Worm (Caenorhabditis elegans): ENCODE results near the gene C15H11.1.

DNA sequence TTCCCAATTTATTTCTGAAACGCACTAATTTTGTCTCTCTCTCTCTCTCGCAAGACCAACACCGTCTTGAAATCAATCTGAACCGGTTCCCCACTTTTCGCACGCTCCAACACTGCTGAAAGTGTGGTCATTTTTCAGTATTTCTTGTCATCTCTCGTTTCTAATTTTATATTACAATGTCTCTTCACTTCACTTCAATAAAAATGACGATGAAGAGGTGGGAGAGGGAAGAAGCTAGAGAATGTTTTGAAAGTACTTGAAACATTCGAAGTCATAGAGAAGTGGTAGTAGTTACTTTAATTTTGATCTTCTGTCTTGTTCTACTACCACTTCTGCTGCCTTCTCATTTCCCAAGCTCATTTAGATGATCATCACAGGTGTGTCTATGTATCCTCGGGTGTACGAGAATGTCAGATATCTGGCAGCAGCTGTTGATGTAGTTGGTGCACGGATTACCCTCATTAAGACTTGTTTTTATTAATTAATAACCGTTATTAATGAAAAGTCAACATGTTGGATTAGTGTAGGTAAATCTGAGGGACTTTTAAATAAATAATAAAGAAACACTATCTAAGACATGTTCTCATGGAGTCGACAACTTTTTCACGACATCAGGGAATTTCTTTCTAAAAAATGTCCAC is 44.6 kb downstream of the C15H11.1 start:
- TF ChIP-seq T22C8.4 (GFP tag; IDR thresholded peaks at IDR 0.05) (no peak), med-1 (GFP tag; optimal IDR thresholded peaks at IDR 0.05; ENCODE audit: insufficient read depth) (no peak), tab-1 (GFP tag; IDR thresholded peaks at IDR 0.05) (no peak), ztf-23 (GFP tag; IDR thresholded peaks at IDR 0.05) (no peak)
